Worm (Caenorhabditis elegans): ENCODE data around the gene bcl-7.

bcl-7 gene

ce11 chrIII:5888675-5889074, 37.2 kb upstream of the bcl-7 start, which contains the start of gene C28H8.8:
Gene C28H8.8, minus strand, starts transcription at chrIII:5888775.
- TF ChIP-seq ceh-32 (tag; optimal IDR thresholded peaks at IDR 0.05; ENCODE audit: poor library complexity) (no peak), dmd-6 (GFP tag; IDR thresholded peaks at IDR 0.05) (no peak)

- TF ChIP-seq F26F4.8 (GFP tag; conservative IDR thresholded peaks at IDR 0.05) (no peak), attf-4 (tag; optimal IDR thresholded peaks at IDR 0.05) (no peak), duxl-1 (tag; optimal IDR thresholded peaks at IDR 0.05; ENCODE audit: poor library complexity) (no peak), snpc-1.2 (GFP tag; IDR thresholded peaks at IDR 0.05) (no peak), ceh-82 (tag; optimal IDR thresholded peaks at IDR 0.05) (no peak), mxl-2 (GFP tag; conservative IDR thresholded peaks at IDR 0.05) (no peak), nhr-42 (GFP tag; IDR thresholded peaks at IDR 0.05) (no peak), lin-38 (GFP tag; IDR thresholded peaks at IDR 0.05) (no peak), jun-1 (tag; optimal IDR thresholded peaks at IDR 0.05) (no peak), mdl-1 (tag; optimal IDR thresholded peaks at IDR 0.05) (no peak), nhr-28 (tag; optimal IDR thresholded peaks at IDR 0.05) (no peak), ztf-7 (tag; optimal IDR thresholded peaks at IDR 0.05) (no peak), daf-16 (GFP tag; optimal IDR thresholded peaks at IDR 0.05) (no peak), daf-16 (tag; optimal IDR thresholded peaks at IDR 0.05) (no peak)
Measured at ce11 chrIII:5892909-5893308, 33.0 kb upstream of the bcl-7 start.

DNA sequence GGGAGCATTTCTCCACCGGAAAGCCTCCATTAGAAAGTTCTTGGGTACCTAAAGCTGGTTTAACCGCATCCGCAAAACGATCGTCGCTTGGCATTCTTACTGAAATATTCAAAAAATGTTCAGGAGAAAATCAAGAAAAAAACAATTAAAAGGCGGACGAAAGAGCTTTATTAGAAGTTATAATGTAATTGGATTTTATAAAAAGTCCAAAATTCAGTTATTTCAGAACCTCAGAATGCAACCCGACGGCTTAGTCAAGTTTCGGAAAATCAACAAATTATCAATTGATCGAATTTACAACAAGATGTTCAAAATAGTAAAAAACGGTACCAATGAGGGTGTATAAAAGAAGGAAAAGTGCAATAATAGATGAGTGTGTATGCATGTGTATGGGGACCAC, 30.0 kb upstream of the bcl-7 start, which contains the start of gene pxl-1:
pxl-1 (minus strand) TSS at position 101 of the 400 bp plus-strand sequence.
- TF ChIP-seq R02D3.7 (tag; optimal IDR thresholded peaks at IDR 0.05) (no peak), ceh-28 (tag; optimal IDR thresholded peaks at IDR 0.05) (no peak), dpl-1 (GFP tag; optimal IDR thresholded peaks at IDR 0.05) (no peak), saeg-2 (GFP tag; IDR thresholded peaks at IDR 0.05) (no peak), arid-1 (GFP tag; conservative IDR thresholded peaks at IDR 0.05) (no peak), rbr-2 (tag; optimal IDR thresholded peaks at IDR 0.05) (no peak), cey-2 (tag; optimal IDR thresholded peaks at IDR 0.05; ENCODE audit: borderline replicate concordance, insufficient read depth) (no peak), mes-2 (tag; optimal IDR thresholded peaks at IDR 0.05; ENCODE audit: poor library complexity, severe bottlenecking) (no peak), ZK337.2 (GFP tag; IDR thresholded peaks at IDR 0.05) (no peak), mxl-3 (GFP tag; optimal IDR thresholded peaks at IDR 0.05) (no peak), hlh-11 (tag; optimal IDR thresholded peaks at IDR 0.05) (no peak), dmd-9 (GFP tag; IDR thresholded peaks at IDR 0.05) (no peak), nhr-42 (GFP tag; IDR thresholded peaks at IDR 0.05) (no peak), unc-39 (tag; optimal IDR thresholded peaks at IDR 0.05) (no peak), lin-15B (tag; optimal IDR thresholded peaks at IDR 0.05) (no peak), T20F7.1 (GFP tag; optimal IDR thresholded peaks at IDR 0.05) (no peak), daf-8 (GFP tag; IDR thresholded peaks at IDR 0.05) (no peak)

ce11 chrIII:5897468-5897867, 28.4 kb upstream of the bcl-7 start:
- no peak for TF ChIP-seq F10B5.3 (tag; optimal IDR thresholded peaks at IDR 0.05)
- TF ChIP-seq aly-2 (tag; optimal IDR thresholded peaks at IDR 0.05) = no peak
- TF ChIP-seq aha-1 (tag) = peak; percentile 4
- no peak for TF ChIP-seq ceh-28 (tag; optimal IDR thresholded peaks at IDR 0.05)
- TF ChIP-seq mep-1 (tag; optimal IDR thresholded peaks at IDR 0.05) = peak; percentile 15

DNA sequence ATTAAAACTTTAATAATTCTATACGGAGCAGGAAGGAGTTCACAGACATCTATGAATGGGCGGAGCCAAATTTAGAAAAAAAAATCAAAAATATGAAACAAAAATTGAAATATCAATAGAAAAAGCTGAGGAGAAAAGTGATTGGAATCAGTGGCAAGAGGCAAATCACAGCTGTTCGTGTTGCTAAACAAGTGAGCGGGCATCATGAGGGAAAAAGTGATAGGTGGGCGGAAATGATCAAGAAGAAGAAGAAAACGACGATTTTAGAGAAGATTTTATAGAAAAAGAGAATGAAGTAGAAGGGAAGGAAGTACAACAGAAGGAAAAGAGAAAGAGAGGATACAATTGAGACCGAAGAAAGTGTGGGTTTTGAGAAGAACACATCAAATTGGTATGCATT, 27.3 kb upstream of the bcl-7 start:
- TF ChIP-seq zip-11 (GFP tag; IDR thresholded peaks at IDR 0.05) (no peak), hlh-11 (tag; optimal IDR thresholded peaks at IDR 0.05) (peak; percentile 24)

Data from whole organism, L4 larva.